Worm (Caenorhabditis elegans) whole organism, early embryonic: ENCODE measurements around the gene mpc-1.

Experiments used
- B0310.2 ChIP-seq: sonication (generic microtip); optimal IDR thresholded peaks from 2 replicates; lab custom pipeline; 2016; ENCODE audit warnings: mild to moderate bottlenecking, missing genetic modification characterization, missing compliant biosample characterization
- F13C5.2 ChIP-seq: sonication (generic microtip); optimal IDR thresholded peaks from 2 replicates; lab custom pipeline; 2017; ENCODE audit warnings: mild to moderate bottlenecking, missing genetic modification characterization, inconsistent platforms, missing compliant biosample characterization
- aly-1 ChIP-seq: sonication (generic microtip); optimal IDR thresholded peaks from 2 replicates; lab custom pipeline; 2016; ENCODE audit warnings: missing genetic modification characterization, missing compliant biosample characterization
- ama-1 ChIP-seq: fragments of 150-350 bp; optimal IDR thresholded peaks from 2 replicates; lab custom pipeline; 2014
- ceh-13 ChIP-seq: fragments of 200-800 bp; sonication (Bioruptor generic); optimal IDR thresholded peaks from 2 replicates; lab custom pipeline; 2018; ENCODE audit warnings: mild to moderate bottlenecking, missing genetic modification characterization, missing compliant biosample characterization
- ceh-36 ChIP-seq: sonication (generic microtip); optimal IDR thresholded peaks from 2 replicates; lab custom pipeline; 2016; ENCODE audit warnings: missing genetic modification characterization, inconsistent platforms, missing compliant biosample characterization
- ets-7 ChIP-seq: sonication (generic microtip); optimal IDR thresholded peaks from 2 replicates; lab custom pipeline; 2016; ENCODE audit warnings: missing genotype, missing genetic modification characterization, missing compliant biosample characterization
- flt-1 ChIP-seq: fragments of 200-800 bp; sonication (Bioruptor generic); IDR thresholded peaks from 2 replicates; pipeline ENCODE4 v1.3.6; 2022; ENCODE audit warnings: missing genetic modification characterization, missing compliant biosample characterization
- hmbx-1 ChIP-seq: sonication (generic microtip); optimal IDR thresholded peaks from 2 replicates; lab custom pipeline; 2016; ENCODE audit warnings: mild to moderate bottlenecking, missing genetic modification characterization, missing compliant biosample characterization
- hmg-4 ChIP-seq: fragments of 200-800 bp; sonication (Bioruptor generic); optimal IDR thresholded peaks from 2 replicates; lab custom pipeline; 2018; ENCODE audit warnings: mild to moderate bottlenecking, missing genetic modification characterization, missing compliant biosample characterization
- hnd-1 ChIP-seq: sonication (generic microtip); optimal IDR thresholded peaks from 2 replicates; lab custom pipeline; 2016; ENCODE audit warnings: missing genetic modification characterization, missing compliant biosample characterization
- pes-1 ChIP-seq: fragments of 200-800 bp; sonication (Bioruptor generic); IDR thresholded peaks from 2 replicates; pipeline ENCODE4 v1.3.6; 2022; ENCODE audit warnings: missing genetic modification reagents, missing genetic modification characterization, missing compliant biosample characterization
- scrt-1 ChIP-seq: fragments of 200-800 bp; sonication (Bioruptor generic); IDR thresholded peaks from 2 replicates; pipeline ENCODE4 v1.3.6; 2022; ENCODE audit warnings: missing genetic modification characterization, missing compliant biosample characterization
- sea-1 ChIP-seq: fragments of 200-800 bp; sonication (Bioruptor generic); conservative IDR thresholded peaks from 2 replicates; pipeline ENCODE4 v1.3.6; 2022; ENCODE audit warnings: missing genetic modification characterization, missing compliant biosample characterization
- tbx-11 ChIP-seq: fragments of 200-800 bp; sonication (Bioruptor generic); IDR thresholded peaks from 2 replicates; pipeline ENCODE4 v1.3.6; 2022; ENCODE audit warnings: missing genetic modification characterization, missing compliant biosample characterization
- tbx-37 ChIP-seq: fragments of 200-800 bp; sonication (Bioruptor generic); conservative IDR thresholded peaks from 2 replicates; pipeline ENCODE4 v1.3.6; 2022; ENCODE audit warnings: missing genetic modification reagents, missing genetic modification characterization, missing compliant biosample characterization
- tra-4 ChIP-seq: sonication (generic microtip); optimal IDR thresholded peaks from 2 replicates; lab custom pipeline; 2017; ENCODE audit warnings: missing genetic modification characterization, missing compliant biosample characterization

Gene mpc-1

ce11 chrIII:4391938-4392337 lies 21.3 kb upstream of the mpc-1 start:
- TF ChIP-seq ama-1, result no peak
- TF ChIP-seq sea-1 (GFP tag; lab: Robert Waterston, UW), result no peak
- TF ChIP-seq tbx-37 (GFP tag; lab: Robert Waterston, UW), result no peak
- TF ChIP-seq flt-1, result no peak
- TF ChIP-seq scrt-1 (GFP tag; lab: Robert Waterston, UW), result no peak
- TF ChIP-seq aly-1, result no peak
- TF ChIP-seq ceh-36 (tag; lab: Kevin White, UChicago), result no peak
- TF ChIP-seq ets-7, result no peak
- TF ChIP-seq hmbx-1 (tag; lab: Kevin White, UChicago), result no peak
- TF ChIP-seq hmg-4 (GFP tag; lab: Kevin White, UChicago), result no peak
- TF ChIP-seq pes-1 (GFP tag; lab: Robert Waterston, UW), result no peak
- TF ChIP-seq tbx-11 (GFP tag; lab: Robert Waterston, UW), result no peak
- no peak for TF ChIP-seq F13C5.2 (tag; lab: Kevin White, UChicago)
- TF ChIP-seq ceh-13 (GFP tag; lab: Kevin White, UChicago), result no peak
- TF ChIP-seq hnd-1, result no peak
- TF ChIP-seq tra-4 (tag; lab: Kevin White, UChicago), result no peak

- TF ChIP-seq tbx-11 (GFP tag; lab: Robert Waterston, UW), result no peak
- no peak for TF ChIP-seq ceh-13 (GFP tag; lab: Kevin White, UChicago)
- TF ChIP-seq ceh-36 (tag; lab: Kevin White, UChicago), result no peak
- no peak for TF ChIP-seq flt-1
These were observed 18.8 kb upstream of the mpc-1 start, which contains the start of gene R07E5.4 for ce11 chrIII:4394496-4394895. TSS of gene R07E5.4 (plus strand) at chrIII:4394796.

DNA sequence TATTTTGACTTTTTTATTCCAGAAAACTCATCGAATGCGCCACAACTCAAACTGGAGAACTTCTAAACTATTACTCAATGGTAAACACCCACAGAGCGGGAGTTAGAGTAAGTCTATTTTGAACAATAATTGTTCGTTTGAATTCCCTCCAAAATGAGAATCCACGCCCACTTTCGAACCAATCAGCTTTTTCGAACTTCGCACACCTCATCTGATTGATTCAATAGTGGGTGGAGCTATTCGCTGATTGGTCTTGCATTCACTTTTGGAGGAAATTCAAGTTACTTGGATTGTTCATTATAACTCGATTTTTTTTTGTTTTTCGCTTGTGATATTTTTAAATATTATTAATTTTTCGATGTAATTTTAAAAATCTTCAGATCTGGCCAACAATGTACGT lies 17.4 kb upstream of the mpc-1 start:
- TF ChIP-seq tra-4 (tag; lab: Kevin White, UChicago), result no peak

DNA sequence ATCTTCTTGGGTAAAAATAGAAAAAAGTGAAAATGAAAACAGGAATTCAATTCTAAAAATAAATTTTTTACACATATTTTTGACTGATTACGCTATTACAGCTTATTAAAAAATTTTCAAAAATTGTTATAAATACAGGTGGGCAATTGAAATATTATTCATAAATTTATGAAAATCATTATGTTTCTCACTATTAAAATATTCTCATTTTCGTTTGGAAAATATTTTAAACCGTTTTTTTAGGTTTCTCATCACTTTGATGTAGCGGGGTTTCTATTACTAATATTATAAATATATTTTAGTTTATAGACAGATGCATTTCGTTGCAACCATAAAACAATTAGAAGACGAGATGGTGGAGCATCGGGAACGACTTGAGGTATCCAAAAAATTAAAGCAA lies 16.1 kb upstream of the mpc-1 start, which contains the start of gene R07E5.5:
R07E5.5 (plus strand) TSS at position 301 of the 400 bp plus-strand sequence.
- no peak for TF ChIP-seq flt-1
- TF ChIP-seq ama-1, result no peak
- no peak for TF ChIP-seq tbx-37 (GFP tag; lab: Robert Waterston, UW)
- no peak for TF ChIP-seq F13C5.2 (tag; lab: Kevin White, UChicago)
- TF ChIP-seq hnd-1, result no peak
- no peak for TF ChIP-seq hmbx-1 (tag; lab: Kevin White, UChicago)
- no peak for TF ChIP-seq B0310.2 (tag; lab: Kevin White, UChicago)
- no peak for TF ChIP-seq scrt-1 (GFP tag; lab: Robert Waterston, UW)
- TF ChIP-seq aly-1, result no peak
- no peak for TF ChIP-seq ceh-13 (GFP tag; lab: Kevin White, UChicago)
- TF ChIP-seq ceh-36 (tag; lab: Kevin White, UChicago), result no peak
- TF ChIP-seq sea-1 (GFP tag; lab: Robert Waterston, UW), result no peak

ce11 chrIII:4398463-4398862 lies 14.8 kb upstream of the mpc-1 start, which contains the start of gene R07E5.6:
TSS of gene R07E5.6 (plus strand) at chrIII:4398763.
- TF ChIP-seq pes-1 (GFP tag; lab: Robert Waterston, UW) (no peak), hnd-1 (no peak), tbx-11 (GFP tag; lab: Robert Waterston, UW) (no peak), ets-7 (no peak), ceh-13 (GFP tag; lab: Kevin White, UChicago) (no peak), scrt-1 (GFP tag; lab: Robert Waterston, UW) (no peak), ceh-36 (tag; lab: Kevin White, UChicago) (no peak), B0310.2 (tag; lab: Kevin White, UChicago) (no peak), tbx-37 (GFP tag; lab: Robert Waterston, UW) (no peak), ama-1 (no peak)

DNA sequence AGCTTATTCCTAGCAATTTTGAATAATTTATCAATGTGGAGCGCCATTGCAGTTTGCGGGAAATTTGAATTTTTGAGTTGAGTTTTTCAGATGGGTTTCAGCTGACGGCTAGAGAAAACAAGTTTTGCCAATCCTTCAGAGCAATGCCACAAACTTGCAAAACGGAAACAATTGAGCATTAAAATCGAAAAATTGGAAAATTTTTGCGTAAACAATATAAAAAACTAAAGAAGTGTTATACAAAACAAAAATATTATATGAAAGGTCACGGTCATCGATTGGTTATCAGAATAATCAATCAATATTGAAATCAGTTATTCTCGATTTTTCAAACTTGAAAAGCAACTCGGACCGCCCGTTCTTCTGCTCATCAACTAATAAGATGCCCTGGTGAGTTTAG lies 12.1 kb upstream of the mpc-1 start, which contains the start of gene R07E5.15:
R07E5.15 (plus strand) TSS at position 301 of the 400 bp plus-strand sequence.
- TF ChIP-seq ets-7 (no peak), hmbx-1 (tag; lab: Kevin White, UChicago) (no peak), scrt-1 (GFP tag; lab: Robert Waterston, UW) (no peak), tbx-37 (GFP tag; lab: Robert Waterston, UW) (no peak), tra-4 (tag; lab: Kevin White, UChicago) (no peak), hnd-1 (no peak), aly-1 (no peak)

DNA sequence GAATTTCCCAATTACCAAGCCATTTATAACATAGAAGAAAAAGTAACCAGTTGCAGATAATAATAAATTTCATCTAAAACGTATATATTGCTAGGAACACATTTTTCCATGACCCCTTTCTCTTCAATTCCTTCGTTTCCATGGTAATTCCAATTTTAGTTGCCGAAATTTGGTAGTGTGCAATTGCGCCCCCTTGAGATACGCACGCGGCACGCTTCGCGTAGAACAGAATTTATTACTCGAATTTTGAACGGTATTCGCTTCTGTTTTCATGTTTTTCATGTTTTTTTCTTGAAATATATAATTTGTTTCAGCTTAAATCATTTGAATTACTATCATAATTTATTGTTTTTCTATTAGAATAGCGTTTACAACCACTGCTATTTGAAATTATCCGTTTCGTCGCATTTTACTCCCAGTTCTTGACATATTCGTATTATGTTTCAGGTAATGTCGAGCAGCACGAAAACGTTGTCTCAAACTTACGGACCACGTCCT lies 8.9 kb upstream of the mpc-1 start, which contains the start of the genes R07E5.17 and snfc-5:
R07E5.17 (minus strand) TSS at position 98 of the 498 bp plus-strand sequence.
snfc-5 (plus strand) TSS at position 448 of the 498 bp plus-strand sequence.
- TF ChIP-seq pes-1 (GFP tag; lab: Robert Waterston, UW) (no peak), tbx-11 (GFP tag; lab: Robert Waterston, UW) (no peak), ceh-13 (GFP tag; lab: Kevin White, UChicago) (no peak), F13C5.2 (tag; lab: Kevin White, UChicago) (peak; percentile 59), scrt-1 (GFP tag; lab: Robert Waterston, UW) (no peak)

DNA sequence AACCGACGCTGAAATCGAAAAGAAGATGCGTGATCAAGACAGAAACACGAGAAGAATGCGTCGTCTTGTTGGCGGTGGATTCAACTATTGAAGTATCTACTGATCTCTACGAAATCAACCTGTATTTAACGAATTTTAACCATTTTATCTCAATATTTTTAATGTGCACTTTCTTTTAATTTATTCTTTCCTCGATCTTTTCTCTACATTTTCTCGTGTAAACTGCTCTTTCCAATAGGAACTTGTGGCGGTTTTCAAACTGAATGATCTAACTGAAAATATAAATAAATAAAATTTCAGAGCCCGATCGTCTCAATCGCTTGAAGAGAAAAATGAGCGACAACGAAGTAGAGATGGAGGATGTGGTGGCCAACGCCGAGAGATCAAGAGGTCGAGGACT lies 7.3 kb upstream of the mpc-1 start, which contains the start of gene rnp-4:
rnp-4 (plus strand) TSS at position 301 of the 400 bp plus-strand sequence.
- TF ChIP-seq ceh-36 (tag; lab: Kevin White, UChicago) (no peak), flt-1 (no peak), hmbx-1 (tag; lab: Kevin White, UChicago) (no peak), hmg-4 (GFP tag; lab: Kevin White, UChicago) (no peak), pes-1 (GFP tag; lab: Robert Waterston, UW) (no peak), aly-1 (no peak), scrt-1 (GFP tag; lab: Robert Waterston, UW) (no peak), tra-4 (tag; lab: Kevin White, UChicago) (no peak), ama-1 (no peak), sea-1 (GFP tag; lab: Robert Waterston, UW) (no peak), hnd-1 (no peak), F13C5.2 (tag; lab: Kevin White, UChicago) (no peak), tbx-37 (GFP tag; lab: Robert Waterston, UW) (no peak), B0310.2 (tag; lab: Kevin White, UChicago) (no peak), ets-7 (no peak), tbx-11 (GFP tag; lab: Robert Waterston, UW) (no peak)
